Fruit fly (Drosophila melanogaster) whole organism, prepupa: ENCODE data around the gene CAHbeta.

Source experiments
- Blimp-1 ChIP-seq: fragments of 200-800 bp; sonication (Bioruptor generic); optimal IDR thresholded peaks from 3 replicates; lab custom pipeline; 2017; ENCODE audit warnings: missing biosample characterization, missing genetic modification characterization, mild to moderate bottlenecking, moderate library complexity, missing genetic modification reagents
- CG10669 ChIP-seq: fragments of 200-800 bp; sonication (Bioruptor generic); optimal IDR thresholded peaks from 3 replicates; lab custom pipeline; 2018; ENCODE audit warnings: missing biosample characterization, mild to moderate bottlenecking, missing genetic modification characterization, moderate library complexity
- CG11294 ChIP-seq: fragments of 200-800 bp; sonication (Bioruptor generic); IDR thresholded peaks from 2 replicates; pipeline ENCODE4 v1.3.6; 2022; ENCODE audit warnings: missing biosample characterization, missing genetic modification characterization
- CG11762 ChIP-seq: fragments of 200-800 bp; sonication (Bioruptor generic); optimal IDR thresholded peaks from 3 replicates; lab custom pipeline; 2016; ENCODE audit warnings: missing biosample characterization, missing genetic modification characterization; ENCODE audit not compliant: insufficient read depth
- CG1621 ChIP-seq: fragments of 200-800 bp; sonication (Bioruptor generic); optimal IDR thresholded peaks from 3 replicates; lab custom pipeline; 2018; ENCODE audit warnings: missing biosample characterization, mild to moderate bottlenecking, missing genetic modification characterization
- CG31627 ChIP-seq: fragments of 200-800 bp; sonication (Bioruptor generic); optimal IDR thresholded peaks from 3 replicates; lab custom pipeline; 2016; ENCODE audit warnings: missing biosample characterization, missing genetic modification characterization
- CG34406 ChIP-seq: fragments of 200-800 bp; sonication (Bioruptor generic); optimal IDR thresholded peaks from 3 replicates; lab custom pipeline; 2016; ENCODE audit warnings: missing biosample characterization, missing genetic modification characterization
- CG3919 ChIP-seq: fragments of 200-800 bp; sonication (Bioruptor generic); optimal IDR thresholded peaks from 3 replicates; lab custom pipeline; 2016; ENCODE audit warnings: missing biosample characterization, missing genetic modification characterization
- CG4318 ChIP-seq: fragments of 200-800 bp; sonication (Bioruptor generic); optimal IDR thresholded peaks from 3 replicates; lab custom pipeline; 2017; ENCODE audit warnings: missing biosample characterization, mild to moderate bottlenecking, missing genetic modification characterization
- CG6163 ChIP-seq: fragments of 200-800 bp; sonication (Bioruptor generic); IDR thresholded peaks from 3 replicates; pipeline ENCODE4 v1.3.6; 2022; ENCODE audit warnings: missing biosample characterization, missing genetic modification characterization
- CG6276 ChIP-seq: fragments of 200-800 bp; sonication (Bioruptor generic); optimal IDR thresholded peaks from 2 replicates; lab custom pipeline; 2017; ENCODE audit warnings: missing biosample characterization, mild to moderate bottlenecking, missing genetic modification characterization
- CG6792 ChIP-seq: fragments of 200-800 bp; sonication (Bioruptor generic); optimal IDR thresholded peaks from 3 replicates; lab custom pipeline; 2016; ENCODE audit warnings: missing biosample characterization, missing genetic modification characterization
- CG6854 ChIP-seq: fragments of 200-800 bp; sonication (Bioruptor generic); optimal IDR thresholded peaks from 2 replicates; lab custom pipeline; 2017; ENCODE audit warnings: missing biosample characterization, mild to moderate bottlenecking, missing genetic modification characterization
- CG7368 ChIP-seq: fragments of 200-800 bp; sonication (Bioruptor generic); optimal IDR thresholded peaks from 3 replicates; lab custom pipeline; 2016; ENCODE audit warnings: missing biosample characterization, missing genetic modification characterization
- CG8119 ChIP-seq: fragments of 200-800 bp; sonication (Bioruptor generic); IDR thresholded peaks from 3 replicates; pipeline ENCODE4 v1.3.6; 2022; ENCODE audit warnings: missing biosample characterization, missing genetic modification characterization
- CG8319 ChIP-seq: fragments of 200-800 bp; sonication (Bioruptor generic); optimal IDR thresholded peaks from 3 replicates; lab custom pipeline; 2016; ENCODE audit warnings: missing biosample characterization, missing genetic modification characterization
- CG8632 ChIP-seq: fragments of 200-800 bp; sonication (Bioruptor generic); optimal IDR thresholded peaks from 3 replicates; lab custom pipeline; 2016; ENCODE audit warnings: missing biosample characterization, missing genetic modification characterization
- CG9139 ChIP-seq: fragments of 200-800 bp; sonication (Bioruptor generic); optimal IDR thresholded peaks from 3 replicates; lab custom pipeline; 2017; ENCODE audit warnings: missing biosample characterization, mild to moderate bottlenecking, missing genetic modification characterization
- Eip78C ChIP-seq: fragments of 200-800 bp; sonication (Bioruptor generic); peaks from one replicate; lab custom pipeline; 2016; ENCODE audit warnings: missing biosample characterization, missing genetic modification characterization
- Eip93F ChIP-seq: fragments of 200-800 bp; sonication (Bioruptor generic); optimal IDR thresholded peaks from 2 replicates; lab custom pipeline; 2016; ENCODE audit warnings: missing biosample characterization, mild to moderate bottlenecking, missing genetic modification characterization
- Ets21C ChIP-seq: fragments of 200-800 bp; sonication (Bioruptor generic); optimal IDR thresholded peaks from 3 replicates; lab custom pipeline; 2016; ENCODE audit warnings: missing biosample characterization, missing genetic modification characterization
- Ets96B ChIP-seq: fragments of 200-800 bp; optimal IDR thresholded peaks from 2 replicates; lab custom pipeline; 2019; ENCODE audit warnings: missing biosample characterization, mild to moderate bottlenecking, missing genetic modification characterization, moderate library complexity
- Hr38 ChIP-seq: sonication (Bioruptor generic); optimal IDR thresholded peaks from 2 replicates; lab custom pipeline; 2016; ENCODE audit warnings: missing biosample characterization, missing genetic modification characterization
- Hr39 ChIP-seq: fragments of 200-800 bp; sonication (Bioruptor generic); optimal IDR thresholded peaks from 2 replicates; lab custom pipeline; 2016; ENCODE audit warnings: missing biosample characterization, missing genetic modification characterization
- Hr4 ChIP-seq: fragments of 200-800 bp; sonication (Bioruptor generic); optimal IDR thresholded peaks from 3 replicates; lab custom pipeline; 2016; ENCODE audit warnings: missing biosample characterization, missing genetic modification characterization
- Met ChIP-seq: fragments of 200-800 bp; sonication (Bioruptor generic); optimal IDR thresholded peaks from 3 replicates; lab custom pipeline; 2016; ENCODE audit warnings: missing biosample characterization, missing genetic modification characterization
- OdsH ChIP-seq: fragments of 200-800 bp; sonication (Bioruptor generic); optimal IDR thresholded peaks from 3 replicates; lab custom pipeline; 2016; ENCODE audit warnings: missing biosample characterization, missing genetic modification characterization
- Smox ChIP-seq: fragments of 200-800 bp; sonication (Bioruptor generic); optimal IDR thresholded peaks from 3 replicates; lab custom pipeline; 2016; ENCODE audit warnings: missing biosample characterization, missing genetic modification characterization
- Sox14 ChIP-seq: fragments of 200-800 bp; sonication (Bioruptor generic); optimal IDR thresholded peaks from 3 replicates; lab custom pipeline; 2016; ENCODE audit warnings: missing biosample characterization, missing genetic modification characterization
- Sox15 ChIP-seq: fragments of 200-800 bp; sonication (Bioruptor generic); optimal IDR thresholded peaks from 3 replicates; lab custom pipeline; 2016; ENCODE audit warnings: missing biosample characterization, missing genetic modification characterization
- acj6 ChIP-seq: fragments of 200-800 bp; sonication (Bioruptor generic); optimal IDR thresholded peaks from 3 replicates; lab custom pipeline; 2016; ENCODE audit warnings: missing biosample characterization, missing genetic modification characterization
- cyc ChIP-seq: fragments of 200-800 bp; sonication (Bioruptor generic); optimal IDR thresholded peaks from 3 replicates; lab custom pipeline; 2016; ENCODE audit warnings: missing biosample characterization, missing genetic modification characterization
- dsx ChIP-seq: fragments of 200-800 bp; optimal IDR thresholded peaks from 3 replicates; lab custom pipeline; 2019; ENCODE audit warnings: missing biosample characterization, mild to moderate bottlenecking, missing genetic modification characterization, moderate library complexity; ENCODE audit not compliant: poor library complexity, severe bottlenecking
- eg ChIP-seq: fragments of 200-800 bp; sonication (Bioruptor generic); IDR thresholded peaks from 3 replicates; pipeline ENCODE4 v1.3.6; 2022; ENCODE audit warnings: missing biosample characterization, missing genetic modification characterization
- fd59A ChIP-seq: fragments of 200-800 bp; sonication (Bioruptor generic); optimal IDR thresholded peaks from 2 replicates; lab custom pipeline; 2017; ENCODE audit warnings: missing biosample characterization, mild to moderate bottlenecking, missing genetic modification characterization, missing genetic modification reagents
- fd85E ChIP-seq: fragments of 200-800 bp; sonication (Bioruptor generic); optimal IDR thresholded peaks from 3 replicates; lab custom pipeline; 2016; ENCODE audit warnings: missing biosample characterization, missing genetic modification characterization
- fkh ChIP-seq: fragments of 200-800 bp; sonication (Bioruptor generic); optimal IDR thresholded peaks from 3 replicates; lab custom pipeline; 2017; ENCODE audit warnings: missing biosample characterization, mild to moderate bottlenecking, missing genetic modification characterization, moderate library complexity
- lz ChIP-seq: fragments of 200-800 bp; sonication (Bioruptor generic); optimal IDR thresholded peaks from 3 replicates; lab custom pipeline; 2016; ENCODE audit warnings: missing biosample characterization, missing genetic modification characterization
- pdm3 ChIP-seq: fragments of 200-800 bp; sonication (Bioruptor generic); optimal IDR thresholded peaks from 3 replicates; lab custom pipeline; 2016; ENCODE audit warnings: missing biosample characterization, missing genetic modification characterization
- salr ChIP-seq, 2 experiments: fragments of 200-800 bp; sonication (Bioruptor generic); optimal IDR thresholded peaks; 3 replicates each; lab custom pipeline; 2016 to 2018; ENCODE audit warnings: missing biosample characterization in 2 of 2, missing genetic modification characterization in 2 of 2, mild to moderate bottlenecking in 1 of 2
- spab ChIP-seq: fragments of 200-800 bp; sonication (Bioruptor generic); optimal IDR thresholded peaks from 2 replicates; lab custom pipeline; 2017; ENCODE audit warnings: missing biosample characterization, mild to moderate bottlenecking, missing genetic modification characterization, missing genetic modification reagents
- ss ChIP-seq, 2 experiments: fragments of 200-800 bp; sonication (Bioruptor generic); optimal IDR thresholded peaks; 2 replicates in 1 of 2; 3 replicates in 1 of 2; lab custom pipeline; 2017 to 2018; ENCODE audit warnings: mild to moderate bottlenecking in 2 of 2, missing biosample characterization in 2 of 2, missing genetic modification characterization in 2 of 2, moderate library complexity in 1 of 2
- svp ChIP-seq: fragments of 200-800 bp; sonication (Bioruptor generic); peaks from one replicate; lab custom pipeline; 2016; ENCODE audit warnings: missing biosample characterization, missing genetic modification characterization
- topi ChIP-seq: fragments of 200-800 bp; sonication (Bioruptor generic); optimal IDR thresholded peaks from 3 replicates; lab custom pipeline; 2016; ENCODE audit warnings: missing biosample characterization, missing genetic modification characterization
- vri ChIP-seq: fragments of 200-800 bp; sonication (Bioruptor generic); optimal IDR thresholded peaks from 3 replicates; lab custom pipeline; 2016; ENCODE audit warnings: missing biosample characterization, mild to moderate bottlenecking, missing genetic modification characterization

CAHbeta gene

DNA sequence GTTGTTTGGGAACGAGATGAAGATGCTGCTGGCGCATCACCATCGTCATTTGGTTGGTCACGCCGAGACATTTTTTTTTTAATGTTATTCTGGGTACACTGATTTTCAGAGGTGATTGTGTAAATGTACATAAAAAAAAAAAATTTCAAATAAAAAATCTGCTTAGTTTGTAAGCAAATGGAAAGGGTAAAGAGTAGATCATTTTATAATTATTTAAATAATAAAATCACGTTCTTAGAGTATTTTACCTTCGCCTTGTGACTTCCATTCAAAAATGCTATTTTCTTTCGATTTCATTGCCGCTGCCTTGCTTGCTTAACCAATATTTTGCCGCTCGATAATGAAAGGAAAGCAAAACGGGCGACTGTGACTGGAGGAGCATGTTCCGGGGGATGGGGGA lies 1.9 kb upstream of the CAHbeta start (continued):
- TF ChIP-seq Ets21C (GFP tag; lab: Kevin White, UChicago) (peak; percentile 69), CG3919 (GFP tag; lab: Kevin White, UChicago) (peak; percentile 63), dsx (GFP tag; lab: Kevin White, UChicago) (no peak), CG10669 (GFP tag; lab: Kevin White, UChicago) (peak; percentile 37), CG8632 (GFP tag; lab: Kevin White, UChicago) (peak; percentile 84), CG1621 (tag; lab: Kevin White, UChicago) (no peak), acj6 (peak; percentile 78), CG11294 (GFP tag; lab: Robert Waterston, UW) (no peak), CG6792 (GFP tag; lab: Kevin White, UChicago) (peak; percentile 87), pdm3 (peak; percentile 75), Ets96B (tag; lab: Kevin White, UChicago) (peak; percentile 13), CG31627 (GFP tag; lab: Kevin White, UChicago) (peak; percentile 69), CG7368 (GFP tag; lab: Kevin White, UChicago) (peak; percentile 30), CG8119 (GFP tag; lab: Robert Waterston, UW) (peak; percentile 51; the same call in 2 of the 3 replicates), Hr4 (peak; percentile 25), CG6276 (GFP tag; lab: Kevin White, UChicago) (no peak), salr (GFP tag; optimal IDR thresholded peaks at IDR 0.05; lab: Kevin White, UChicago) (peak in 1 of 2 experiments; percentile 43), CG9139 (GFP tag; lab: Kevin White, UChicago) (peak; percentile 25), Hr39 (GFP tag; lab: Kevin White, UChicago) (peak; percentile 64), vri (GFP tag; lab: Kevin White, UChicago) (no peak)

DNA sequence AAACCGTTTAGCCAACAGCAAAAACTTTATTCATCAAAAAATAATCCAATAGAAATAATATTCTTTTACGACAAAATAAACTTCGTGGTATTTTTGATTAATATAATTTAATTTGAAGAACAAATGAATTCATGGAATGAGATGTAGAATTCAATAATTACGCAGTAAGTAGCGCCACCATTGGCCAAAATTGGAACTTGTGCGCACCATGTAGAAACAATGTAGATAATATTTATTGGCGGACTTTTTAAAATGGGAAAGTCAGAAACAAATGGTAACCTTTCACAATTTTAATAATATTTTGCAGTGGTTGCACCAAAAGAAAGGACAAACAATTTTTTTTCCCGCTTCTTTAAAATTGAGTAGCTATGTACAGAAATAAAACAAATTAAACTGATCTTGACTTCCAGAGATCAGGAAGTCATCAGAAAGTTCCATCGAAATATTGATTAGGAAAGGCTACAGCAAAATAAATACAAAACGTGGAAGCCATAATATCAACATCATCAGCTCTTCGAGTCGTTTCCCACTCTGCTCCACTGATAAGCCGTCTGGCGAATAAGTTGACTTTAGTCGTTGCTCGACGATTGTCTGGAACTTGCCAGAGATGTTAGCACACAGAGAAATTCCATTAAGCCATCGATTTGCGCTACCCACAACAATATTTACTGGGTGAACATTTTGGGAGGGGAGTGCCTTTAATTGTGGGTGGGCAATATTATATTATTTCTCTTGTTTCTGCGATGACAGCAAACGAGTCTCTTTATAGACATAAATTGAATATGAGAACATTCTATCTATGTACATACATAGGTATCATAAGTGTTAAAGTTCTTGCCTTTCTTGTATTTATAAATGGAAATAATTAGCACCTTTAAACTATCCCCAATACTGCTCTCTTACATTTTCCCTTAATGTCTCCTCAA lies 547 bp upstream of the CAHbeta start:
- TF ChIP-seq dsx (GFP tag; lab: Kevin White, UChicago) (no peak), CG6163 (no peak), CG11294 (GFP tag; lab: Robert Waterston, UW) (no peak), CG11762 (GFP tag; lab: Kevin White, UChicago) (no peak), Hr4 (no peak), Eip93F (GFP tag; lab: Kevin White, UChicago) (no peak), Met (peak; percentile 9), vri (GFP tag; lab: Kevin White, UChicago) (no peak), CG6276 (GFP tag; lab: Kevin White, UChicago) (peak; percentile 27), CG1621 (tag; lab: Kevin White, UChicago) (no peak), fd85E (no peak), CG8632 (GFP tag; lab: Kevin White, UChicago) (no peak), OdsH (GFP tag; lab: Kevin White, UChicago) (peak; percentile 8), Sox14 (GFP tag; lab: Kevin White, UChicago) (no peak), spab (GFP tag; lab: Kevin White, UChicago) (no peak), eg (GFP tag; lab: Robert Waterston, UW) (no peak), CG6792 (GFP tag; lab: Kevin White, UChicago) (no peak), CG34406 (GFP tag; lab: Kevin White, UChicago) (no peak), fd59A (GFP tag; lab: Kevin White, UChicago) (no peak), CG9139 (GFP tag; lab: Kevin White, UChicago) (peak; percentile 14), topi (GFP tag; lab: Kevin White, UChicago) (no peak), CG10669 (GFP tag; lab: Kevin White, UChicago) (no peak), CG8119 (GFP tag; lab: Robert Waterston, UW) (peak; percentile 38; the same call in 2 of the 3 replicates), Sox15 (GFP tag; lab: Kevin White, UChicago) (no peak), svp (GFP tag; lab: Kevin White, UChicago) (peak; percentile 85), Hr38 (no peak), CG6854 (GFP tag; lab: Kevin White, UChicago) (no peak), cyc (GFP tag; lab: Kevin White, UChicago) (peak; percentile 11), Eip78C (GFP tag; lab: Kevin White, UChicago) (peak; percentile 33), Blimp-1 (GFP tag; lab: Kevin White, UChicago) (no peak), CG31627 (GFP tag; lab: Kevin White, UChicago) (peak; percentile 38), acj6 (no peak), Hr39 (GFP tag; lab: Kevin White, UChicago) (peak; percentile 15), Smox (peak; percentile 9), CG8319 (GFP tag; lab: Kevin White, UChicago) (peak; percentile 64), fkh (GFP tag; lab: Kevin White, UChicago) (peak; percentile 76), lz (GFP tag; lab: Kevin White, UChicago) (no peak), ss (GFP tag; optimal IDR thresholded peaks at IDR 0.05; lab: Kevin White, UChicago) (peak; percentile 11 to 59), CG4318 (GFP tag; lab: Kevin White, UChicago) (no peak)
